Fruit fly (Drosophila melanogaster): ENCODE data around the gene sowi.
A peak's percentile ranks its signal among the peaks of the same experiment; 100 is the strongest.

The sowi gene

dm6 chr3R:6672303-6673007, 44.8 kb upstream of the sowi start:
- TF ChIP-seq CG34406 (GFP tag; optimal IDR thresholded peaks at IDR 0.05) (no peak), salr (GFP tag; optimal IDR thresholded peaks at IDR 0.05) (no peak), svp (GFP tag) (peak; percentile 25), Hr39 (GFP tag; optimal IDR thresholded peaks at IDR 0.05) (no peak)

- no peak for TF ChIP-seq CG15336 (GFP tag; IDR thresholded peaks at IDR 0.05)
- TF ChIP-seq Sox14 (GFP tag; optimal IDR thresholded peaks at IDR 0.05) = no peak
- TF ChIP-seq Hr4 (GFP tag; optimal IDR thresholded peaks at IDR 0.05) = no peak
These were observed 40.5 kb upstream of the sowi start for dm6 chr3R:6668234-6668633.

- TF ChIP-seq spab (GFP tag; optimal IDR thresholded peaks at IDR 0.05) (no peak), fkh (GFP tag; optimal IDR thresholded peaks at IDR 0.05) (peak; percentile 88)
These were observed 39.5 kb upstream of the sowi start for dm6 chr3R:6667245-6667644.

- TF ChIP-seq dsx (GFP tag; optimal IDR thresholded peaks at IDR 0.05; ENCODE audit: poor library complexity, severe bottlenecking) (peak; percentile 50), Hr4 (GFP tag; optimal IDR thresholded peaks at IDR 0.05) (peak; percentile 25), CG6276 (GFP tag; optimal IDR thresholded peaks at IDR 0.05) (peak; percentile 23), Eip78C (GFP tag) (no peak), dac (GFP tag; optimal IDR thresholded peaks at IDR 0.05) (no peak), fkh (GFP tag; optimal IDR thresholded peaks at IDR 0.05) (peak; percentile 87), CG11294 (GFP tag; IDR thresholded peaks at IDR 0.05) (peak; percentile 11; the same call in 1 of the 2 replicates), Sox15 (GFP tag; optimal IDR thresholded peaks at IDR 0.05) (no peak), CG6808 (GFP tag; optimal IDR thresholded peaks at IDR 0.05) (no peak), CG6792 (GFP tag; optimal IDR thresholded peaks at IDR 0.05) (no peak)
These were observed 37.5 kb upstream of the sowi start for dm6 chr3R:6665117-6665654.

dm6 chr3R:6664371-6665116, 36.8 kb upstream of the sowi start:
- TF ChIP-seq CG3919 (GFP tag; optimal IDR thresholded peaks at IDR 0.05) (peak; percentile 26), CG32006 (GFP tag; optimal IDR thresholded peaks at IDR 0.05) (peak; percentile 83), Hr4 (GFP tag; optimal IDR thresholded peaks at IDR 0.05) (peak; percentile 46), CG9139 (GFP tag; optimal IDR thresholded peaks at IDR 0.05) (no peak), pdm3 (GFP tag; optimal IDR thresholded peaks at IDR 0.05) (no peak), Eip78C (GFP tag) (peak; percentile 59), salr (GFP tag; optimal IDR thresholded peaks at IDR 0.05) (peak in 1 of 2 experiments; percentile 51), net (GFP tag; optimal IDR thresholded peaks at IDR 0.05) (peak; percentile 1), topi (GFP tag; optimal IDR thresholded peaks at IDR 0.05) (no peak), OdsH (GFP tag; optimal IDR thresholded peaks at IDR 0.05) (peak; percentile 10), dac (GFP tag; optimal IDR thresholded peaks at IDR 0.05) (peak; percentile 1), CG11762 (GFP tag; optimal IDR thresholded peaks at IDR 0.05; ENCODE audit: insufficient read depth) (no peak), ss (GFP tag; optimal IDR thresholded peaks at IDR 0.05) (peak in 1 of 2 experiments; percentile 15), svp (GFP tag) (peak; percentile 54), eg (GFP tag; IDR thresholded peaks at IDR 0.05) (peak; percentile 26; the same call in 1 of the 3 replicates), CG4318 (GFP tag; optimal IDR thresholded peaks at IDR 0.05) (peak; percentile 75), CG10631 (GFP tag; optimal IDR thresholded peaks at IDR 0.05) (peak; percentile 43), Met (GFP tag; optimal IDR thresholded peaks at IDR 0.05) (no peak), Lpt (GFP tag; optimal IDR thresholded peaks at IDR 0.05) (peak; percentile 2), fkh (GFP tag; optimal IDR thresholded peaks at IDR 0.05) (peak; percentile 88), achi (GFP tag; optimal IDR thresholded peaks at IDR 0.05) (peak; percentile 32), CG8119 (GFP tag; IDR thresholded peaks at IDR 0.05) (peak; percentile 32; the same call in 1 of the 3 replicates), CG6163 (GFP tag; IDR thresholded peaks at IDR 0.05) (0 out of 3 replicates have a peak, but pooled peaks have one; percentile 10), CG34406 (GFP tag; optimal IDR thresholded peaks at IDR 0.05) (no peak)

Measured in whole organism, prepupa.